Worm (Caenorhabditis elegans): Measurements from ENCODE around the gene srb-16.

ce11 chrII:5112082-5112481 is 38.6 kb downstream of the srb-16 start, which contains the start of gene F09C12.8:
- no peak for TF ChIP-seq pha-4 (tag; optimal IDR thresholded peaks at IDR 0.05)
- no peak for TF ChIP-seq hlh-8 (tag; optimal IDR thresholded peaks at IDR 0.05)
- no peak for TF ChIP-seq lin-11 (tag; optimal IDR thresholded peaks at IDR 0.05)
- TF ChIP-seq syd-9 (tag; optimal IDR thresholded peaks at IDR 0.05) = no peak
- no peak for TF ChIP-seq ceh-14 (tag; optimal IDR thresholded peaks at IDR 0.05)
- no peak for TF ChIP-seq fkh-10 (GFP tag; optimal IDR thresholded peaks at IDR 0.05)

All from whole organism, late embryonic.